Fruit fly (Drosophila melanogaster) whole organism, embryonic: ENCODE measurements around the gene CG5273.

Experiments
- B-H2 ChIP-seq: fragments of 200-800 bp; sonication (Bioruptor generic); optimal IDR thresholded peaks from 2 replicates; lab custom pipeline; 2018; ENCODE audit warnings: missing biosample characterization, mild to moderate bottlenecking, missing genetic modification characterization
- BEAF-32 ChIP-seq: fragments of 200-800 bp; sonication (Bioruptor generic); optimal IDR thresholded peaks from 3 replicates; lab custom pipeline; 2017; ENCODE audit warnings: missing biosample characterization, missing genetic modification characterization, mild to moderate bottlenecking, moderate library complexity, missing genetic modification reagents
- C15 ChIP-seq: fragments of 200-800 bp; sonication (Bioruptor generic); IDR thresholded peaks from 3 replicates; pipeline ENCODE4 v1.3.6; 2022; ENCODE audit warnings: missing biosample characterization, missing genetic modification characterization
- CG10979 ChIP-seq: fragments of 200-800 bp; sonication (Bioruptor generic); optimal IDR thresholded peaks from 2 replicates; lab custom pipeline; 2018; ENCODE audit warnings: missing biosample characterization, mild to moderate bottlenecking, missing genetic modification characterization, moderate library complexity
- CG12769 ChIP-seq: fragments of 200-800 bp; sonication (Bioruptor generic); optimal IDR thresholded peaks from 2 replicates; lab custom pipeline; 2019; ENCODE audit warnings: missing biosample characterization, mild to moderate bottlenecking, missing genetic modification characterization, moderate library complexity
- CG14014 ChIP-seq: fragments of 200-800 bp; sonication (Bioruptor generic); IDR thresholded peaks from 2 replicates; pipeline ENCODE4 v1.3.6; 2022; ENCODE audit warnings: missing biosample characterization, missing genetic modification characterization
- CG14965 ChIP-seq: fragments of 200-800 bp; sonication (Bioruptor generic); optimal IDR thresholded peaks from 2 replicates; lab custom pipeline; 2016; ENCODE audit warnings: missing biosample characterization, missing genetic modification characterization, borderline replicate concordance
- CG1647 ChIP-seq: fragments of 200-800 bp; sonication (Bioruptor generic); optimal IDR thresholded peaks from 3 replicates; lab custom pipeline; 2016; ENCODE audit warnings: missing biosample characterization, missing genetic modification characterization
- CG17186 ChIP-seq: fragments of 200-800 bp; sonication (Bioruptor generic); optimal IDR thresholded peaks from 3 replicates; lab custom pipeline; 2017; ENCODE audit warnings: missing biosample characterization, missing genetic modification reagents, missing genetic modification characterization
- CG1832 ChIP-seq: fragments of 200-800 bp; sonication (Bioruptor generic); optimal IDR thresholded peaks from 2 replicates; lab custom pipeline; 2017; ENCODE audit warnings: missing biosample characterization, mild to moderate bottlenecking, missing genetic modification characterization, inconsistent platforms
- CG18599 ChIP-seq: fragments of 200-800 bp; sonication (Bioruptor generic); optimal IDR thresholded peaks from 3 replicates; lab custom pipeline; 2017; ENCODE audit warnings: missing biosample characterization, missing genetic modification characterization, mild to moderate bottlenecking, moderate library complexity, missing genetic modification reagents
- CG30020 ChIP-seq: fragments of 200-800 bp; optimal IDR thresholded peaks from 2 replicates; lab custom pipeline; 2019; ENCODE audit warnings: missing biosample characterization, mild to moderate bottlenecking, missing genetic modification characterization, moderate library complexity
- CG31365 ChIP-seq: fragments of 200-800 bp; sonication (Bioruptor generic); optimal IDR thresholded peaks from 2 replicates; lab custom pipeline; 2018; ENCODE audit warnings: missing biosample characterization, mild to moderate bottlenecking, missing genetic modification characterization
- CG3995 ChIP-seq: fragments of 200-800 bp; sonication (Bioruptor generic); optimal IDR thresholded peaks from 3 replicates; lab custom pipeline; 2016; ENCODE audit warnings: missing biosample characterization, missing genetic modification characterization
- CG4404 ChIP-seq: fragments of 200-800 bp; sonication (Bioruptor generic); IDR thresholded peaks from 2 replicates; pipeline ENCODE4 v1.3.6; 2022; ENCODE audit warnings: missing biosample characterization, missing genetic modification characterization
- CG6813 ChIP-seq: fragments of 200-800 bp; sonication (Bioruptor generic); optimal IDR thresholded peaks from 2 replicates; lab custom pipeline; 2017; ENCODE audit warnings: missing biosample characterization, missing genetic modification characterization, mild to moderate bottlenecking, moderate library complexity, missing genetic modification reagents
- CG7963 ChIP-seq: fragments of 200-800 bp; sonication (Bioruptor generic); IDR thresholded peaks from 3 replicates; pipeline ENCODE4 v1.3.6; 2022; ENCODE audit warnings: missing biosample characterization, missing genetic modification characterization; ENCODE audit not compliant: partially characterized antibody
- CG9932 ChIP-seq: fragments of 200-800 bp; sonication (Bioruptor generic); IDR thresholded peaks from 2 replicates; pipeline ENCODE4 v1.3.6; 2022; ENCODE audit warnings: missing biosample characterization, missing genetic modification characterization
- Camta ChIP-seq: fragments of 200-800 bp; sonication (Bioruptor generic); optimal IDR thresholded peaks from 2 replicates; lab custom pipeline; 2016; ENCODE audit warnings: missing biosample characterization, missing genetic modification characterization
- CoRest ChIP-seq: fragments of 200-800 bp; sonication (Bioruptor generic); optimal IDR thresholded peaks from 3 replicates; lab custom pipeline; 2018; ENCODE audit warnings: missing biosample characterization, mild to moderate bottlenecking, missing genetic modification characterization, moderate library complexity
- D19A ChIP-seq: fragments of 200-800 bp; optimal IDR thresholded peaks from 3 replicates; lab custom pipeline; 2019; ENCODE audit warnings: missing biosample characterization, mild to moderate bottlenecking, missing genetic modification characterization, moderate library complexity
- Dbx ChIP-seq: fragments of 200-800 bp; sonication (Bioruptor generic); IDR thresholded peaks from 3 replicates; pipeline ENCODE4 v1.3.6; 2022; ENCODE audit warnings: missing biosample characterization, missing genetic modification characterization
- Dll ChIP-seq: fragments of 200-800 bp; sonication (Bioruptor generic); IDR thresholded peaks from 4 replicates; pipeline ENCODE4 v1.3.6; 2022; ENCODE audit warnings: missing biosample characterization, missing genetic modification characterization; ENCODE audit not compliant: partially characterized antibody
- Fer3 ChIP-seq: fragments of 200-800 bp; sonication (Bioruptor generic); optimal IDR thresholded peaks from 2 replicates; lab custom pipeline; 2018; ENCODE audit warnings: missing biosample characterization, mild to moderate bottlenecking, missing genetic modification characterization, moderate library complexity
- HLH3B ChIP-seq: fragments of 200-800 bp; sonication (Bioruptor generic); IDR thresholded peaks from 2 replicates; pipeline ENCODE4 v1.3.6; 2022; ENCODE audit warnings: missing biosample characterization, missing genetic modification characterization
- HmgZ ChIP-seq: fragments of 200-800 bp; sonication (Bioruptor generic); optimal IDR thresholded peaks from 2 replicates; lab custom pipeline; 2018; ENCODE audit warnings: missing biosample characterization, mild to moderate bottlenecking, missing genetic modification characterization
- Opbp ChIP-seq: fragments of 200-800 bp; sonication (Bioruptor generic); IDR thresholded peaks from 3 replicates; pipeline ENCODE4 v1.3.6; 2022; ENCODE audit warnings: missing biosample characterization, missing genetic modification characterization; ENCODE audit not compliant: partially characterized antibody
- Xrp1 ChIP-seq: fragments of 200-800 bp; sonication (Bioruptor generic); IDR thresholded peaks from 2 replicates; pipeline ENCODE4 v1.3.6; 2022; ENCODE audit warnings: missing biosample characterization, missing genetic modification characterization
- ac ChIP-seq: fragments of 200-800 bp; sonication (Bioruptor generic); optimal IDR thresholded peaks from 3 replicates; lab custom pipeline; 2017; ENCODE audit warnings: missing biosample characterization, mild to moderate bottlenecking, missing genetic modification characterization
- ap ChIP-seq: fragments of 200-800 bp; sonication (Bioruptor generic); IDR thresholded peaks from 2 replicates; pipeline ENCODE4 v1.3.6; 2022; ENCODE audit warnings: missing biosample characterization, missing genetic modification characterization
- bbx ChIP-seq: fragments of 200-800 bp; sonication (Bioruptor generic); IDR thresholded peaks from 2 replicates; pipeline ENCODE4 v1.3.6; 2022; ENCODE audit warnings: missing biosample characterization, missing genetic modification characterization; ENCODE audit not compliant: partially characterized antibody
- bigmax ChIP-seq: fragments of 200-800 bp; sonication (Bioruptor generic); optimal IDR thresholded peaks from 2 replicates; lab custom pipeline; 2018; ENCODE audit warnings: missing biosample characterization, mild to moderate bottlenecking, missing genetic modification characterization
- bowl ChIP-seq: fragments of 200-800 bp; sonication (Bioruptor generic); IDR thresholded peaks from 2 replicates; pipeline ENCODE4 v1.3.6; 2022; ENCODE audit warnings: missing biosample characterization, missing genetic modification characterization
- cad ChIP-seq: fragments of >200 bp; optimal IDR thresholded peaks from 2 replicates; lab custom pipeline; 2017; ENCODE audit warnings: missing biosample characterization, missing genetic modification characterization
- chm ChIP-seq: fragments of 200-800 bp; sonication (Bioruptor generic); IDR thresholded peaks from 2 replicates; pipeline ENCODE4 v1.3.6; 2022; ENCODE audit warnings: missing biosample characterization, missing genetic modification characterization
- dysf ChIP-seq: fragments of 200-800 bp; sonication (Bioruptor generic); IDR thresholded peaks from 3 replicates; pipeline ENCODE4 v1.3.6; 2022; ENCODE audit warnings: missing biosample characterization, missing genetic modification characterization
- eve ChIP-seq, 2 experiments: fragments of >200 bp; optimal IDR thresholded peaks; 2 replicates each; lab custom pipeline; 2017; ENCODE audit warnings: missing biosample characterization in 2 of 2, missing genetic modification characterization in 2 of 2
- grau ChIP-seq: fragments of 200-800 bp; optimal IDR thresholded peaks from 3 replicates; lab custom pipeline; 2019; ENCODE audit warnings: missing biosample characterization, mild to moderate bottlenecking, missing genetic modification characterization, moderate library complexity
- h ChIP-seq: fragments of >200 bp; optimal IDR thresholded peaks from 2 replicates; lab custom pipeline; 2017
- kah ChIP-seq: fragments of 200-800 bp; sonication (Bioruptor generic); optimal IDR thresholded peaks from 2 replicates; lab custom pipeline; 2018; ENCODE audit warnings: missing biosample characterization, mild to moderate bottlenecking, missing genetic modification characterization
- luna ChIP-seq: fragments of 200-800 bp; sonication (Bioruptor generic); optimal IDR thresholded peaks from 2 replicates; lab custom pipeline; 2016; ENCODE audit warnings: missing biosample characterization, missing genetic modification characterization
- nau ChIP-seq: fragments of 200-800 bp; sonication (Bioruptor generic); optimal IDR thresholded peaks from 3 replicates; lab custom pipeline; 2017; ENCODE audit warnings: missing biosample characterization, mild to moderate bottlenecking, missing genetic modification characterization, missing genetic modification reagents
- odd ChIP-seq: fragments of 200-800 bp; sonication (Bioruptor generic); optimal IDR thresholded peaks from 2 replicates; lab custom pipeline; 2017; ENCODE audit warnings: missing biosample characterization, mild to moderate bottlenecking, missing genetic modification characterization
- otp ChIP-seq: fragments of 200-800 bp; sonication (Bioruptor generic); IDR thresholded peaks from 3 replicates; pipeline ENCODE4, ENCODE4 v1.3.6; 2022; ENCODE audit warnings: missing biosample characterization, missing genetic modification characterization
- pum ChIP-seq: fragments of 200-800 bp; sonication (Bioruptor generic); optimal IDR thresholded peaks from 2 replicates; lab custom pipeline; 2016; ENCODE audit warnings: missing biosample characterization, missing genetic modification characterization
- pzg ChIP-seq: fragments of 200-800 bp; sonication (Bioruptor generic); optimal IDR thresholded peaks from 3 replicates; lab custom pipeline; 2018; ENCODE audit warnings: missing biosample characterization, mild to moderate bottlenecking, missing genetic modification characterization, moderate library complexity
- scrt ChIP-seq: fragments of 200-800 bp; sonication (Bioruptor generic); optimal IDR thresholded peaks from 2 replicates; lab custom pipeline; 2018; ENCODE audit warnings: missing biosample characterization, mild to moderate bottlenecking, missing genetic modification characterization, moderate library complexity
- sens ChIP-seq: fragments of 200-800 bp; sonication (Bioruptor generic); peaks from one replicate; lab custom pipeline; 2016; ENCODE audit warnings: missing biosample characterization, missing genetic modification characterization
- sima ChIP-seq: fragments of 200-800 bp; sonication (Bioruptor generic); optimal IDR thresholded peaks from 2 replicates; lab custom pipeline; 2016; ENCODE audit warnings: missing biosample characterization, missing genetic modification characterization
- twi ChIP-seq: fragments of 200-800 bp; optimal IDR thresholded peaks from 2 replicates; lab custom pipeline; 2019; ENCODE audit warnings: missing biosample characterization, mild to moderate bottlenecking, missing genetic modification characterization, moderate library complexity
- vfl ChIP-seq: fragments of 200-800 bp; sonication (Bioruptor generic); optimal IDR thresholded peaks from 2 replicates; lab custom pipeline; 2016; ENCODE audit warnings: missing biosample characterization, missing genetic modification characterization
- z ChIP-seq: fragments of 200-800 bp; sonication (Bioruptor generic); IDR thresholded peaks from 3 replicates; pipeline ENCODE4 v1.3.6; 2022; ENCODE audit warnings: missing biosample characterization, missing genetic modification characterization

CG5273 gene

dm6 chrX:792923-793322, 33.5 kb downstream of the CG5273 start, which contains the start of gene CG16989 (continued):
- TF ChIP-seq CG14014 (no peak), sima (no peak), cad (GFP tag; lab: Kevin White, UChicago) (no peak), ap (no peak), ac (GFP tag; lab: Kevin White, UChicago) (no peak), CG3995 (GFP tag; lab: Kevin White, UChicago) (peak; percentile 11), odd (GFP tag; lab: Kevin White, UChicago) (no peak), Camta (GFP tag; lab: Kevin White, UChicago) (no peak), Dbx (GFP tag; lab: Robert Waterston, UW) (no peak), twi (no peak), dysf (GFP tag; lab: Robert Waterston, UW) (no peak), CG14965 (GFP tag; lab: Kevin White, UChicago) (no peak), Xrp1 (GFP tag; lab: Robert Waterston, UW) (no peak), nau (no peak), eve (GFP tag; optimal IDR thresholded peaks at IDR 0.05; lab: Kevin White, UChicago) (no peak), bbx (GFP tag; lab: Robert Waterston, UW) (peak; percentile 59), grau (tag; lab: Kevin White, UChicago) (no peak), CG6813 (GFP tag; lab: Kevin White, UChicago) (no peak), Fer3 (no peak), C15 (GFP tag; lab: Robert Waterston, UW) (no peak), CoRest (tag; lab: Kevin White, UChicago) (no peak), z (GFP tag; lab: Robert Waterston, UW) (no peak), CG9932 (GFP tag; lab: Robert Waterston, UW) (no peak), HLH3B (no peak), B-H2 (no peak), otp (GFP tag; lab: Robert Waterston, UW) (no peak), CG1647 (GFP tag; lab: Kevin White, UChicago) (no peak), luna (GFP tag; lab: Kevin White, UChicago) (no peak), CG18599 (GFP tag; lab: Kevin White, UChicago) (no peak), BEAF-32 (GFP tag; lab: Kevin White, UChicago) (peak; percentile 59), bigmax (GFP tag; lab: Kevin White, UChicago) (no peak), Dll (GFP tag; lab: Robert Waterston, UW) (peak; percentile 53; the same call in 2 of the 4 replicates), h (lab: Kevin White, UChicago) (no peak), CG10979 (tag; lab: Kevin White, UChicago) (no peak), CG7963 (GFP tag; lab: Robert Waterston, UW) (no peak), pum (no peak), sens (no peak), bowl (GFP tag; lab: Robert Waterston, UW) (no peak), CG17186 (peak; percentile 49), CG31365 (no peak), CG4404 (GFP tag; lab: Robert Waterston, UW) (no peak), Opbp (GFP tag; lab: Robert Waterston, UW) (peak; percentile 67; the same call in 2 of the 3 replicates), CG12769 (tag; lab: Kevin White, UChicago) (no peak), pzg (GFP tag; lab: Kevin White, UChicago) (peak; percentile 74), chm (GFP tag; lab: Robert Waterston, UW) (no peak), scrt (GFP tag; lab: Kevin White, UChicago) (peak; percentile 65), CG30020 (tag; lab: Kevin White, UChicago) (no peak), vfl (GFP tag; lab: Kevin White, UChicago) (no peak), kah (GFP tag; lab: Kevin White, UChicago) (no peak), HmgZ (tag; lab: Kevin White, UChicago) (peak; percentile 35), D19A (tag; lab: Kevin White, UChicago) (no peak), CG1832 (GFP tag; lab: Kevin White, UChicago) (no peak)
